Fruit fly (Drosophila melanogaster): Measurements from ENCODE around the gene CG7376.

- no peak for TF ChIP-seq ttk (optimal IDR thresholded peaks at IDR 0.05)
- TF ChIP-seq h (optimal IDR thresholded peaks at IDR 0.05), result no peak
Observed at dm6 chr3L:6160514-6160913, 13.5 kb upstream of the CG7376 start, which contains the start of gene Cpr65Az.

All from Kc167 (cell line).